Fruit fly (Drosophila melanogaster) whole organism, prepupa: Measurements from ENCODE around the gene Polr2I.

Source experiments
- Blimp-1 ChIP-seq: fragments of 200-800 bp; sonication (Bioruptor generic); optimal IDR thresholded peaks from 3 replicates; lab custom pipeline; 2017; ENCODE audit warnings: missing biosample characterization, missing genetic modification characterization, mild to moderate bottlenecking, moderate library complexity, missing genetic modification reagents
- CG10669 ChIP-seq: fragments of 200-800 bp; sonication (Bioruptor generic); optimal IDR thresholded peaks from 3 replicates; lab custom pipeline; 2018; ENCODE audit warnings: missing biosample characterization, mild to moderate bottlenecking, missing genetic modification characterization, moderate library complexity
- CG11762 ChIP-seq: fragments of 200-800 bp; sonication (Bioruptor generic); optimal IDR thresholded peaks from 3 replicates; lab custom pipeline; 2016; ENCODE audit warnings: missing biosample characterization, missing genetic modification characterization; ENCODE audit not compliant: insufficient read depth
- CG11902 ChIP-seq: fragments of 200-800 bp; sonication (Bioruptor generic); optimal IDR thresholded peaks from 3 replicates; lab custom pipeline; 2016; ENCODE audit warnings: missing biosample characterization, missing genetic modification characterization
- CG15336 ChIP-seq: fragments of 200-800 bp; sonication (Bioruptor generic); IDR thresholded peaks from 2 replicates; pipeline ENCODE4 v1.3.6; 2022; ENCODE audit warnings: missing biosample characterization, missing genetic modification characterization
- CG1621 ChIP-seq: fragments of 200-800 bp; sonication (Bioruptor generic); optimal IDR thresholded peaks from 3 replicates; lab custom pipeline; 2018; ENCODE audit warnings: missing biosample characterization, mild to moderate bottlenecking, missing genetic modification characterization
- CG3032 ChIP-seq: fragments of 200-800 bp; optimal IDR thresholded peaks from 2 replicates; lab custom pipeline; 2019; ENCODE audit warnings: missing biosample characterization, mild to moderate bottlenecking, missing genetic modification characterization, moderate library complexity
- CG34406 ChIP-seq: fragments of 200-800 bp; sonication (Bioruptor generic); optimal IDR thresholded peaks from 3 replicates; lab custom pipeline; 2016; ENCODE audit warnings: missing biosample characterization, missing genetic modification characterization
- CG3919 ChIP-seq: fragments of 200-800 bp; sonication (Bioruptor generic); optimal IDR thresholded peaks from 3 replicates; lab custom pipeline; 2016; ENCODE audit warnings: missing biosample characterization, missing genetic modification characterization
- CG6163 ChIP-seq: fragments of 200-800 bp; sonication (Bioruptor generic); IDR thresholded peaks from 3 replicates; pipeline ENCODE4 v1.3.6; 2022; ENCODE audit warnings: missing biosample characterization, missing genetic modification characterization
- CG6276 ChIP-seq: fragments of 200-800 bp; sonication (Bioruptor generic); optimal IDR thresholded peaks from 2 replicates; lab custom pipeline; 2017; ENCODE audit warnings: missing biosample characterization, mild to moderate bottlenecking, missing genetic modification characterization
- CG6792 ChIP-seq: fragments of 200-800 bp; sonication (Bioruptor generic); optimal IDR thresholded peaks from 3 replicates; lab custom pipeline; 2016; ENCODE audit warnings: missing biosample characterization, missing genetic modification characterization
- CG6808 ChIP-seq: fragments of 200-800 bp; sonication (Bioruptor generic); optimal IDR thresholded peaks from 3 replicates; lab custom pipeline; 2017; ENCODE audit warnings: missing biosample characterization, missing genetic modification characterization, mild to moderate bottlenecking, moderate library complexity, missing genetic modification reagents
- CG7368 ChIP-seq: fragments of 200-800 bp; sonication (Bioruptor generic); optimal IDR thresholded peaks from 3 replicates; lab custom pipeline; 2016; ENCODE audit warnings: missing biosample characterization, missing genetic modification characterization
- CG8319 ChIP-seq: fragments of 200-800 bp; sonication (Bioruptor generic); optimal IDR thresholded peaks from 3 replicates; lab custom pipeline; 2016; ENCODE audit warnings: missing biosample characterization, missing genetic modification characterization
- CG8632 ChIP-seq: fragments of 200-800 bp; sonication (Bioruptor generic); optimal IDR thresholded peaks from 3 replicates; lab custom pipeline; 2016; ENCODE audit warnings: missing biosample characterization, missing genetic modification characterization
- CG9139 ChIP-seq: fragments of 200-800 bp; sonication (Bioruptor generic); optimal IDR thresholded peaks from 3 replicates; lab custom pipeline; 2017; ENCODE audit warnings: missing biosample characterization, mild to moderate bottlenecking, missing genetic modification characterization
- Eip75B ChIP-seq: fragments of 200-800 bp; sonication (Bioruptor generic); optimal IDR thresholded peaks from 3 replicates; lab custom pipeline; 2016; ENCODE audit warnings: missing biosample characterization, missing genetic modification characterization
- Eip93F ChIP-seq: fragments of 200-800 bp; sonication (Bioruptor generic); optimal IDR thresholded peaks from 2 replicates; lab custom pipeline; 2016; ENCODE audit warnings: missing biosample characterization, mild to moderate bottlenecking, missing genetic modification characterization
- Ets21C ChIP-seq: fragments of 200-800 bp; sonication (Bioruptor generic); optimal IDR thresholded peaks from 3 replicates; lab custom pipeline; 2016; ENCODE audit warnings: missing biosample characterization, missing genetic modification characterization
- Ets96B ChIP-seq: fragments of 200-800 bp; optimal IDR thresholded peaks from 2 replicates; lab custom pipeline; 2019; ENCODE audit warnings: missing biosample characterization, mild to moderate bottlenecking, missing genetic modification characterization, moderate library complexity
- Gug ChIP-seq: fragments of 200-800 bp; sonication (Bioruptor generic); IDR thresholded peaks from 2 replicates; pipeline ENCODE4 v1.3.6; 2022; ENCODE audit warnings: missing biosample characterization, missing genetic modification characterization
- Hr38 ChIP-seq: sonication (Bioruptor generic); optimal IDR thresholded peaks from 2 replicates; lab custom pipeline; 2016; ENCODE audit warnings: missing biosample characterization, missing genetic modification characterization
- Hr4 ChIP-seq: fragments of 200-800 bp; sonication (Bioruptor generic); optimal IDR thresholded peaks from 3 replicates; lab custom pipeline; 2016; ENCODE audit warnings: missing biosample characterization, missing genetic modification characterization
- Lpt ChIP-seq: fragments of 200-800 bp; sonication (Bioruptor generic); optimal IDR thresholded peaks from 3 replicates; lab custom pipeline; 2016; ENCODE audit warnings: missing biosample characterization, missing genetic modification characterization
- Met ChIP-seq: fragments of 200-800 bp; sonication (Bioruptor generic); optimal IDR thresholded peaks from 3 replicates; lab custom pipeline; 2016; ENCODE audit warnings: missing biosample characterization, missing genetic modification characterization
- OdsH ChIP-seq: fragments of 200-800 bp; sonication (Bioruptor generic); optimal IDR thresholded peaks from 3 replicates; lab custom pipeline; 2016; ENCODE audit warnings: missing biosample characterization, missing genetic modification characterization
- Smox ChIP-seq: fragments of 200-800 bp; sonication (Bioruptor generic); optimal IDR thresholded peaks from 3 replicates; lab custom pipeline; 2016; ENCODE audit warnings: missing biosample characterization, missing genetic modification characterization
- Sox102F ChIP-seq: fragments of 200-800 bp; sonication (Bioruptor generic); optimal IDR thresholded peaks from 2 replicates; lab custom pipeline; 2016; ENCODE audit warnings: missing biosample characterization, mild to moderate bottlenecking, missing genetic modification characterization
- Sox15 ChIP-seq: fragments of 200-800 bp; sonication (Bioruptor generic); optimal IDR thresholded peaks from 3 replicates; lab custom pipeline; 2016; ENCODE audit warnings: missing biosample characterization, missing genetic modification characterization
- achi ChIP-seq: fragments of 200-800 bp; sonication (Bioruptor generic); optimal IDR thresholded peaks from 3 replicates; lab custom pipeline; 2016; ENCODE audit warnings: missing biosample characterization, missing genetic modification characterization
- acj6 ChIP-seq: fragments of 200-800 bp; sonication (Bioruptor generic); optimal IDR thresholded peaks from 3 replicates; lab custom pipeline; 2016; ENCODE audit warnings: missing biosample characterization, missing genetic modification characterization
- dac ChIP-seq: fragments of 200-800 bp; sonication (Bioruptor generic); optimal IDR thresholded peaks from 2 replicates; lab custom pipeline; 2017; ENCODE audit warnings: missing biosample characterization, mild to moderate bottlenecking, missing genetic modification characterization
- esn ChIP-seq: fragments of 200-800 bp; sonication (Bioruptor generic); optimal IDR thresholded peaks from 2 replicates; lab custom pipeline; 2016; ENCODE audit warnings: missing biosample characterization, mild to moderate bottlenecking, missing genetic modification characterization, moderate library complexity
- fd59A ChIP-seq: fragments of 200-800 bp; sonication (Bioruptor generic); optimal IDR thresholded peaks from 2 replicates; lab custom pipeline; 2017; ENCODE audit warnings: missing biosample characterization, mild to moderate bottlenecking, missing genetic modification characterization, missing genetic modification reagents
- fkh ChIP-seq: fragments of 200-800 bp; sonication (Bioruptor generic); optimal IDR thresholded peaks from 3 replicates; lab custom pipeline; 2017; ENCODE audit warnings: missing biosample characterization, mild to moderate bottlenecking, missing genetic modification characterization, moderate library complexity
- lz ChIP-seq: fragments of 200-800 bp; sonication (Bioruptor generic); optimal IDR thresholded peaks from 3 replicates; lab custom pipeline; 2016; ENCODE audit warnings: missing biosample characterization, missing genetic modification characterization
- net ChIP-seq: fragments of 200-800 bp; sonication (Bioruptor generic); optimal IDR thresholded peaks from 3 replicates; lab custom pipeline; 2016; ENCODE audit warnings: missing biosample characterization, missing genetic modification characterization
- pdm3 ChIP-seq: fragments of 200-800 bp; sonication (Bioruptor generic); optimal IDR thresholded peaks from 3 replicates; lab custom pipeline; 2016; ENCODE audit warnings: missing biosample characterization, missing genetic modification characterization
- salr ChIP-seq, 2 experiments: fragments of 200-800 bp; sonication (Bioruptor generic); optimal IDR thresholded peaks; 3 replicates each; lab custom pipeline; 2016 to 2018; ENCODE audit warnings: missing biosample characterization in 2 of 2, missing genetic modification characterization in 2 of 2, mild to moderate bottlenecking in 1 of 2
- spab ChIP-seq: fragments of 200-800 bp; sonication (Bioruptor generic); optimal IDR thresholded peaks from 2 replicates; lab custom pipeline; 2017; ENCODE audit warnings: missing biosample characterization, mild to moderate bottlenecking, missing genetic modification characterization, missing genetic modification reagents
- ss ChIP-seq, 2 experiments: fragments of 200-800 bp; sonication (Bioruptor generic); optimal IDR thresholded peaks; 2 replicates in 1 of 2; 3 replicates in 1 of 2; lab custom pipeline; 2017 to 2018; ENCODE audit warnings: mild to moderate bottlenecking in 2 of 2, missing biosample characterization in 2 of 2, missing genetic modification characterization in 2 of 2, moderate library complexity in 1 of 2
- svp ChIP-seq: fragments of 200-800 bp; sonication (Bioruptor generic); peaks from one replicate; lab custom pipeline; 2016; ENCODE audit warnings: missing biosample characterization, missing genetic modification characterization
- vri ChIP-seq: fragments of 200-800 bp; sonication (Bioruptor generic); optimal IDR thresholded peaks from 3 replicates; lab custom pipeline; 2016; ENCODE audit warnings: missing biosample characterization, mild to moderate bottlenecking, missing genetic modification characterization

Gene Polr2I

DNA sequence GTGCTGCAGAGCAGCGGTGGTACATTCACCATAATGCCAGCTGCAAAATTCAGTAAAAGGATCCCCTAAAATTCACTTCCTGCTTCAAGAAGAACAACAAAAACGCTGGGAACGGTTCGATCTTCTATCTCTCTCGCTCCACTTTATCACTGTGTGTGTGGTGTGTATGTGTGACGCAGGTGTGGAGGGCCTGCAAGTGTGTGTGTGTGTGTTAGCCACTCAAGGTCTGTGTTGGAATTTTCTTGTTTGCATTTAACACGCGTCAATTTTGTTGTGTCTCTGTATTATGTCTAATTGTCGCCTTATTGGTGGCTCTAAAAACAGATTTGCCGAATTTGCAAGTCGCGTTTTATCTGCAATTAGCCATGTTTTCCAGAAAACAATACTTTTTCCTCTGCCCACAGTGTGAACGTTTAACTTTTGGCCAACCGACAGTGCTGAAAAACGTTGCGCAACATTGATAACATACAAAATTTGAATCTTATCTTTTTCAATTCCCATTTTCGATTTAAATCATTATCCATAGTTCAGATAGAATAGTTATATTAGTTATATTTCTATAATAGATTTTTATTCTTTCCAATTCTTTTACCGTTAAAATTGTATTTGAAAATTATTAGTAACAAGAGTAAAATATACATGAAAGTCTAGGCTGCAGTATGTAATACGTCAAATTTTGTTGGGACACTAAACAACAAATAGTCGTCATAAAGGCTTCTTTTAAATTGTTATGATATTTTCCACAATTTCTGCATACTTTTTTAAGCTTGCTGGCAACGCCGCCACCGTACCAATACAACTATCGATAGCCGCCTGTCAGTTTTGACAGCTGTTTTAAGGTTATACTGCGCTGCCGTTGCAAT, 17.6 kb downstream of the Polr2I start, which contains the start of the genes Afti and ATPsynE (continued):
- TF ChIP-seq lz (GFP tag; lab: Kevin White, UChicago): peak; percentile 75
- no peak for TF ChIP-seq ss (GFP tag; optimal IDR thresholded peaks at IDR 0.05; lab: Kevin White, UChicago)
- no peak for TF ChIP-seq pdm3
- peak; percentile 44 for TF ChIP-seq CG11762 (GFP tag; lab: Kevin White, UChicago)
- peak; percentile 54 for TF ChIP-seq CG8632 (GFP tag; lab: Kevin White, UChicago)
- no peak for TF ChIP-seq Eip93F (GFP tag; lab: Kevin White, UChicago)
- no peak for TF ChIP-seq CG8319
- no peak for TF ChIP-seq Smox (GFP tag; lab: Kevin White, UChicago)
- TF ChIP-seq Hr4: no peak

DNA sequence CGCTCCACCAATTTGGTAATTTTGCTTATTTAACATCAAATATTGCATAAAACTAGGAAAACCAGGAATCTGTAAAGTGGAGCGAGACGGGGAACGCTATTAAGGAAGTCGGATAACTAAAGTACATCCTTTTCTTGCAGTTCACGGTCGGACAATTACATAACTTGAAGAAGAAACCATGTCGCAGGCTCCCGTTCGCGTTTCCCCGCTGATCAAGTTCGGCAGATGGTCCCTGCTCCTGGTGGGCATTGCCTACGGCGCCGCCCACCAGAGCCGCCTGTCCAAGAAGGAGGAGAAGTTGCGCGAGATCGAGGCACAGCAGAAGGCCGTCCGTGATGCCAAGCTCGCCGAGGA, 18.2 kb downstream of the Polr2I start:
- TF ChIP-seq Ets21C (GFP tag; lab: Kevin White, UChicago): no peak
- TF ChIP-seq, all 60 proteins: peak for 0

DNA sequence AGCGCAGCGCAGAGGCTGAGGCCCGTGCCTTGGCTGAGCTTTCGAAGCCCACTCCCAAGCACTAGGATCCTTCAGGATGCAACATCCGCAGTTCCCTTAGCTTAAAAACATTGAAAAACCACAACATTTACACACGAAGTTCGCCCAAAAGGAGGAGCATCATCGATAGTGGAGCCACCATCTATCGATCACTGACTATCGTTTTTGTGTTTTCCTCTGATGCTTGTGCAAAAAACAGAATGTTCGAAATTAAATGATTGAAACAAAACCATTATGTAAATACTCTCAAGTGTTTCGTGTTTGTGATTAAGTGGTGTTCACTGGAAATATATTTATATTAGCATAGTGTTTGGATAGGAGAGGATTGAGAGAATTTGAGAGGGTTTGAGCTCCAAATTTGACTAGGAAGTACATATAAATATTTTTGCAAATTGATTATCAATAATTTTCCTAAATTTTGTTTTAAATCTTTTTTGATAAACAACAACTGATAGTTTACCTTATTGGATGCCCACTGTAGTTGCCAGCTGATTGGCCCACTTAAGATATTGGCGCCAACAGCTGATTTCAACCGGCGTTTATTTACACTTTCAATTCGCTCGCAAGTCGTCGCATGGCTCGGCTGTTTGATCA, 18.7 kb downstream of the Polr2I start, which contains the start of gene spn-B:
Gene spn-B, plus strand, starts transcription at position 580 of the 633 bp plus-strand sequence.
- peak; percentile 70 for TF ChIP-seq CG1621 (tag; lab: Kevin White, UChicago)
- peak; percentile 71; the same call in 2 of the 3 replicates for TF ChIP-seq CG6163
- TF ChIP-seq Gug (GFP tag; lab: Robert Waterston, UW): peak; percentile 59; the same call in 1 of the 2 replicates
- TF ChIP-seq achi (GFP tag; lab: Kevin White, UChicago): peak; percentile 78
- TF ChIP-seq salr (GFP tag; optimal IDR thresholded peaks at IDR 0.05; lab: Kevin White, UChicago): peak; percentile 8 to 44
- peak; percentile 75 for TF ChIP-seq fkh
- peak; percentile 15 for TF ChIP-seq fd59A (GFP tag; lab: Kevin White, UChicago)
- TF ChIP-seq vri: peak; percentile 80
- TF ChIP-seq CG8632 (GFP tag; lab: Kevin White, UChicago): peak; percentile 74
- peak; percentile 68 for TF ChIP-seq CG34406 (GFP tag; lab: Kevin White, UChicago)
- TF ChIP-seq Lpt: peak; percentile 62
- TF ChIP-seq Smox (GFP tag; lab: Kevin White, UChicago): peak; percentile 86
- peak; percentile 72 for TF ChIP-seq CG10669 (GFP tag; lab: Kevin White, UChicago)
- peak; percentile 89 for TF ChIP-seq esn (GFP tag; lab: Kevin White, UChicago)
- no peak for TF ChIP-seq CG6276
- TF ChIP-seq CG3032: peak; percentile 65
- peak; percentile 73 for TF ChIP-seq acj6 (GFP tag; lab: Kevin White, UChicago)
- peak; percentile 86 for TF ChIP-seq Eip75B (GFP tag; lab: Kevin White, UChicago)
- peak; percentile 85 for TF ChIP-seq lz (GFP tag; lab: Kevin White, UChicago)
- no peak for TF ChIP-seq dac
- TF ChIP-seq Met: peak; percentile 88
- TF ChIP-seq CG9139 (GFP tag; lab: Kevin White, UChicago): no peak
- peak; percentile 75 for TF ChIP-seq OdsH
- peak; percentile 86 for TF ChIP-seq Hr4
- peak; percentile 56 for TF ChIP-seq spab (GFP tag; lab: Kevin White, UChicago)
- peak; percentile 54 for TF ChIP-seq Sox15
- TF ChIP-seq Sox102F: peak; percentile 87
- TF ChIP-seq net (GFP tag; lab: Kevin White, UChicago): peak; percentile 79
- peak; percentile 47 for TF ChIP-seq CG11762 (GFP tag; lab: Kevin White, UChicago)
- TF ChIP-seq CG3919 (GFP tag; lab: Kevin White, UChicago): peak; percentile 83
- TF ChIP-seq CG6808 (GFP tag; lab: Kevin White, UChicago): peak; percentile 75
- no peak for TF ChIP-seq Hr38
- peak; percentile 73 for TF ChIP-seq Ets96B (tag; lab: Kevin White, UChicago)
- TF ChIP-seq CG11902 (GFP tag; lab: Kevin White, UChicago): peak; percentile 37
- peak; percentile 80 for TF ChIP-seq CG6792 (GFP tag; lab: Kevin White, UChicago)
- TF ChIP-seq pdm3: peak; percentile 81
- TF ChIP-seq svp (GFP tag; lab: Kevin White, UChicago): no peak
- TF ChIP-seq Blimp-1 (GFP tag; lab: Kevin White, UChicago): peak; percentile 58
- peak; percentile 63 for TF ChIP-seq CG7368 (GFP tag; lab: Kevin White, UChicago)
- TF ChIP-seq CG15336 (GFP tag; lab: Robert Waterston, UW): peak; percentile 82
